Fruit fly (Drosophila melanogaster) whole organism, pupa: ENCODE results near the gene CG12728.

Experiments used
- CG10348 ChIP-seq: fragments of 200-800 bp; sonication (Bioruptor generic); IDR thresholded peaks from 2 replicates; pipeline ENCODE4 v1.3.6; 2022; ENCODE audit warnings: missing biosample characterization, missing genetic modification characterization
- CG17806 ChIP-seq: fragments of 200-800 bp; sonication (Bioruptor generic); optimal IDR thresholded peaks from 2 replicates; lab custom pipeline; 2018; ENCODE audit warnings: missing biosample characterization, mild to moderate bottlenecking, missing genetic modification characterization, moderate library complexity
- CG32121 ChIP-seq: fragments of 200-800 bp; sonication (Bioruptor generic); IDR thresholded peaks from 2 replicates; pipeline ENCODE4 v1.3.6; 2022; ENCODE audit warnings: missing biosample characterization, missing genetic modification characterization
- CG4496 ChIP-seq: fragments of 200-800 bp; sonication (Bioruptor generic); IDR thresholded peaks from 3 replicates; pipeline ENCODE4 v1.3.6; 2022; ENCODE audit warnings: missing biosample characterization, missing genetic modification characterization
- CG8159 ChIP-seq: fragments of 200-800 bp; sonication (Bioruptor generic); optimal IDR thresholded peaks from 3 replicates; lab custom pipeline; 2018; ENCODE audit warnings: missing biosample characterization, mild to moderate bottlenecking, missing genetic modification characterization, moderate library complexity
- EcR ChIP-seq: fragments of 200-800 bp; sonication (Bioruptor generic); optimal IDR thresholded peaks from 3 replicates; lab custom pipeline; 2019; ENCODE audit warnings: missing biosample characterization, missing genetic modification characterization, mild to moderate bottlenecking, moderate library complexity, missing genetic modification reagents
- rn ChIP-seq: fragments of 200-800 bp; sonication (Bioruptor generic); IDR thresholded peaks from 2 replicates; pipeline ENCODE4 v1.3.6; 2022; ENCODE audit warnings: missing biosample characterization, missing genetic modification characterization

- no peak for TF ChIP-seq CG17806 (tag; lab: Kevin White, UChicago)
- no peak for TF ChIP-seq CG10348 (GFP tag; lab: Robert Waterston, UW)
- TF ChIP-seq CG8159 (tag; lab: Kevin White, UChicago): no peak
- TF ChIP-seq CG4496: no peak
- TF ChIP-seq EcR (GFP tag; lab: Kevin White, UChicago): no peak
- no peak for TF ChIP-seq CG32121 (GFP tag; lab: Robert Waterston, UW)
- no peak for TF ChIP-seq rn (GFP tag; lab: Robert Waterston, UW)
These were observed 21.5 kb upstream of the CG12728 start for dm6 chrX:5920932-5921331.
